ENCODE assay signal across 1 fruit fly cellular context in genomic region chr2L:6683992-6684882, dm6.
TF ChIP-seq lines count a peak whose summit lies in the region.

TSS of gene Nhe3 (minus strand) at chr2L:6684364.

TF ChIP-seq in whole organism, embryonic, 481 proteins besides CTCF, POLR2A, EP300 and RAD21 (continued from another document and continues in another):
- peak; percentile 76 for TF ChIP-seq esg (GFP tag; conservative IDR thresholded peaks at IDR 0.05; lab: Robert Waterston, UW)
- peak; percentile 48 for TF ChIP-seq BtbVII (GFP tag; optimal IDR thresholded peaks at IDR 0.05; lab: Kevin White, UChicago)
- TF ChIP-seq CG17568 (GFP tag; optimal IDR thresholded peaks at IDR 0.05; lab: Kevin White, UChicago): peak; percentile 70
- TF ChIP-seq CG15514 (GFP tag; optimal IDR thresholded peaks at IDR 0.05; lab: Kevin White, UChicago): peak; percentile 76
- TF ChIP-seq CG2116 (GFP tag; optimal IDR thresholded peaks at IDR 0.05; lab: Kevin White, UChicago): peak; percentile 76
- peak; percentile 26 for TF ChIP-seq Deaf1 (tag; optimal IDR thresholded peaks at IDR 0.05; lab: Kevin White, UChicago)
- peak; percentile 90 for TF ChIP-seq lilli (GFP tag; optimal IDR thresholded peaks at IDR 0.05; lab: Kevin White, UChicago)
- peak; percentile 94 for TF ChIP-seq crol (GFP tag; IDR thresholded peaks at IDR 0.05; lab: Robert Waterston, UW)
- TF ChIP-seq bsh (GFP tag; optimal IDR thresholded peaks at IDR 0.05; lab: Kevin White, UChicago): peak; percentile 35 to 76
- peak; percentile 51; the same call in 1 of the 2 replicates for TF ChIP-seq inv (GFP tag; IDR thresholded peaks at IDR 0.05; lab: Robert Waterston, UW; ENCODE audit: partially characterized antibody)
- no peak; the same call in 2 of the 3 replicates for TF ChIP-seq vnd (GFP tag; IDR thresholded peaks at IDR 0.05; lab: Robert Waterston, UW; ENCODE audit: partially characterized antibody)
- peak; percentile 74 for TF ChIP-seq sqz (GFP tag; optimal IDR thresholded peaks at IDR 0.05; lab: Kevin White, UChicago)
- TF ChIP-seq Poxn (GFP tag; IDR thresholded peaks at IDR 0.05; lab: Robert Waterston, UW): peak; percentile 60
- peak; percentile 77 for TF ChIP-seq Antp (GFP tag; optimal IDR thresholded peaks at IDR 0.05; lab: Kevin White, UChicago)
- 0 out of 2 replicates have a peak, but pooled peaks have one; percentile 38 for TF ChIP-seq ato (GFP tag; IDR thresholded peaks at IDR 0.05; lab: Robert Waterston, UW; ENCODE audit: partially characterized antibody)
- TF ChIP-seq hth (optimal IDR thresholded peaks at IDR 0.05; lab: Kevin White, UChicago): no peak
- no peak for TF ChIP-seq aop (GFP tag; IDR thresholded peaks at IDR 0.05; lab: Robert Waterston, UW)
- TF ChIP-seq CG12744 (GFP tag; optimal IDR thresholded peaks at IDR 0.05; lab: Kevin White, UChicago): peak; percentile 71
- peak; percentile 66 for TF ChIP-seq ssp (GFP tag; IDR thresholded peaks at IDR 0.05; lab: Robert Waterston, UW)
- TF ChIP-seq CG15073 (GFP tag; optimal IDR thresholded peaks at IDR 0.05; lab: Kevin White, UChicago): no peak
- peak; percentile 68 for TF ChIP-seq Lhr (GFP tag; optimal IDR thresholded peaks at IDR 0.05; lab: Kevin White, UChicago)
- peak; percentile 78 for TF ChIP-seq HLH3B (GFP tag; IDR thresholded peaks at IDR 0.05; lab: Robert Waterston, UW)
- TF ChIP-seq Dek (tag; optimal IDR thresholded peaks at IDR 0.05; lab: Kevin White, UChicago): peak; percentile 75
- no peak for TF ChIP-seq tap (tag; optimal IDR thresholded peaks at IDR 0.05; lab: Kevin White, UChicago)
- TF ChIP-seq Hr39 (optimal IDR thresholded peaks at IDR 0.05; lab: Kevin White, UChicago): no peak
- TF ChIP-seq Trl (optimal IDR thresholded peaks at IDR 0.05; lab: Kevin White, UChicago): no peak
- TF ChIP-seq Trl (GFP tag; optimal IDR thresholded peaks at IDR 0.05; lab: Kevin White, UChicago): peak; percentile 75
- no peak for TF ChIP-seq zen2 (GFP tag; IDR thresholded peaks at IDR 0.05; lab: Robert Waterston, UW; ENCODE audit: partially characterized antibody)
- peak; percentile 72 for TF ChIP-seq CG15011 (GFP tag; optimal IDR thresholded peaks at IDR 0.05; lab: Kevin White, UChicago)
- TF ChIP-seq bigmax (GFP tag; optimal IDR thresholded peaks at IDR 0.05; lab: Kevin White, UChicago): no peak
- no peak for TF ChIP-seq TFAM (GFP tag; optimal IDR thresholded peaks at IDR 0.05; lab: Kevin White, UChicago)
- peak; percentile 54 for TF ChIP-seq unc-4 (GFP tag; IDR thresholded peaks at IDR 0.05; lab: Robert Waterston, UW; ENCODE audit: partially characterized antibody)
- TF ChIP-seq yki (optimal IDR thresholded peaks at IDR 0.05; lab: Kevin White, UChicago): no peak
- TF ChIP-seq peb (GFP tag; IDR thresholded peaks at IDR 0.05; lab: Robert Waterston, UW): peak; percentile 32; the same call in 1 of the 2 replicates
- TF ChIP-seq hb (GFP tag; IDR thresholded peaks at IDR 0.05; lab: Robert Waterston, UW; ENCODE audit: partially characterized antibody): no peak
- TF ChIP-seq ci (GFP tag; IDR thresholded peaks at IDR 0.05; lab: Robert Waterston, UW): peak; percentile 83
- peak; percentile 66 for TF ChIP-seq CG1603 (tag; optimal IDR thresholded peaks at IDR 0.05; lab: Kevin White, UChicago)
- TF ChIP-seq lola (GFP tag; optimal IDR thresholded peaks at IDR 0.05; lab: Kevin White, UChicago): peak in 1 of 3 experiments; percentile 70
- no peak for TF ChIP-seq HmgD (GFP tag; optimal IDR thresholded peaks at IDR 0.05; lab: Kevin White, UChicago)
- peak; percentile 82 for TF ChIP-seq CG7786 (GFP tag; optimal IDR thresholded peaks at IDR 0.05; lab: Kevin White, UChicago)
- peak; percentile 62; the same call in 1 of the 2 replicates for TF ChIP-seq Atf6 (GFP tag; IDR thresholded peaks at IDR 0.05; lab: Robert Waterston, UW)
- no peak for TF ChIP-seq CG15479 (GFP tag; optimal IDR thresholded peaks at IDR 0.05; lab: Kevin White, UChicago)
- TF ChIP-seq Oli (tag; optimal IDR thresholded peaks at IDR 0.05; lab: Kevin White, UChicago): peak; percentile 77
- peak; percentile 14 for TF ChIP-seq CG9876 (GFP tag; optimal IDR thresholded peaks at IDR 0.05; lab: Kevin White, UChicago)
- peak; percentile 82 for TF ChIP-seq az2 (GFP tag; optimal IDR thresholded peaks at IDR 0.05; lab: Kevin White, UChicago)
- TF ChIP-seq al (GFP tag; IDR thresholded peaks at IDR 0.05; lab: Robert Waterston, UW): peak; percentile 82
- peak; percentile 61 for TF ChIP-seq Spps (tag; optimal IDR thresholded peaks at IDR 0.05; lab: Kevin White, UChicago)
- TF ChIP-seq klu (GFP tag; IDR thresholded peaks at IDR 0.05; lab: Robert Waterston, UW): peak; percentile 74
- peak; percentile 88 for TF ChIP-seq bab2 (GFP tag; optimal IDR thresholded peaks at IDR 0.05; lab: Kevin White, UChicago)
- TF ChIP-seq CG12071 (GFP tag; optimal IDR thresholded peaks at IDR 0.05; lab: Kevin White, UChicago): peak; percentile 9
- TF ChIP-seq cato (GFP tag; optimal IDR thresholded peaks at IDR 0.05; lab: Kevin White, UChicago; ENCODE audit: borderline replicate concordance): peak; percentile 50
- peak; percentile 77 for TF ChIP-seq CG9215 (GFP tag; IDR thresholded peaks at IDR 0.05; lab: Robert Waterston, UW)
- no peak for TF ChIP-seq kni (GFP tag; optimal IDR thresholded peaks at IDR 0.05; lab: Kevin White, UChicago)
- peak; percentile 27 for TF ChIP-seq oc (tag; optimal IDR thresholded peaks at IDR 0.05; lab: Kevin White, UChicago)
- no peak for TF ChIP-seq CG31365 (tag; optimal IDR thresholded peaks at IDR 0.05; lab: Kevin White, UChicago)
- TF ChIP-seq ewg (GFP tag; optimal IDR thresholded peaks at IDR 0.05; lab: Kevin White, UChicago): peak; percentile 73
- peak; percentile 91 for TF ChIP-seq slbo (GFP tag; IDR thresholded peaks at IDR 0.05; lab: Robert Waterston, UW)
- peak; percentile 57 for TF ChIP-seq scrt (GFP tag; optimal IDR thresholded peaks at IDR 0.05; lab: Kevin White, UChicago)
- TF ChIP-seq sim (GFP tag; IDR thresholded peaks at IDR 0.05; lab: Robert Waterston, UW): 0 out of 2 replicates have a peak, but pooled peaks have one; percentile 32
- peak; percentile 75 for TF ChIP-seq CG4820 (GFP tag; optimal IDR thresholded peaks at IDR 0.05; lab: Kevin White, UChicago)
- TF ChIP-seq toy (GFP tag; IDR thresholded peaks at IDR 0.05; lab: Robert Waterston, UW): peak; percentile 67; the same call in 1 of the 2 replicates
- TF ChIP-seq trh (GFP tag; optimal IDR thresholded peaks at IDR 0.05; lab: Kevin White, UChicago): peak; percentile 71
- no peak for TF ChIP-seq grn (GFP tag; optimal IDR thresholded peaks at IDR 0.05; lab: Kevin White, UChicago)
- TF ChIP-seq CG8388 (GFP tag; optimal IDR thresholded peaks at IDR 0.05; lab: Kevin White, UChicago): peak; percentile 71
- peak; percentile 62 for TF ChIP-seq HmgZ (tag; optimal IDR thresholded peaks at IDR 0.05; lab: Kevin White, UChicago)
- no peak; the same call in 1 of the 2 replicates for TF ChIP-seq CG43689 (GFP tag; IDR thresholded peaks at IDR 0.05; lab: Robert Waterston, UW)
- TF ChIP-seq sens (GFP tag; lab: Kevin White, UChicago): peak; percentile 97
- TF ChIP-seq H2.0 (GFP tag; IDR thresholded peaks at IDR 0.05; lab: Robert Waterston, UW): peak; percentile 62
- TF ChIP-seq pnt (GFP tag; optimal IDR thresholded peaks at IDR 0.05; lab: Kevin White, UChicago): peak; percentile 57
- peak; percentile 63 for TF ChIP-seq CG31224 (GFP tag; IDR thresholded peaks at IDR 0.05; lab: Robert Waterston, UW)
- no peak for TF ChIP-seq CG7987 (GFP tag; optimal IDR thresholded peaks at IDR 0.05; lab: Kevin White, UChicago)
- peak; percentile 57 for TF ChIP-seq CG15601 (tag; optimal IDR thresholded peaks at IDR 0.05; lab: Kevin White, UChicago)
- TF ChIP-seq BEAF-32 (GFP tag; optimal IDR thresholded peaks at IDR 0.05; lab: Kevin White, UChicago): peak; percentile 56
- TF ChIP-seq ro (GFP tag; IDR thresholded peaks at IDR 0.05; lab: Robert Waterston, UW): peak; percentile 67; the same call in 1 of the 2 replicates
- peak; percentile 54 for TF ChIP-seq wdn (GFP tag; IDR thresholded peaks at IDR 0.05; lab: Robert Waterston, UW)
- peak; percentile 66; the same call in 3 of the 4 replicates for TF ChIP-seq Dll (GFP tag; IDR thresholded peaks at IDR 0.05; lab: Robert Waterston, UW; ENCODE audit: partially characterized antibody)
- TF ChIP-seq croc (GFP tag; conservative IDR thresholded peaks at IDR 0.05; lab: Robert Waterston, UW): peak; percentile 70
- peak; percentile 20 for TF ChIP-seq CG5180 (GFP tag; optimal IDR thresholded peaks at IDR 0.05; lab: Kevin White, UChicago)
- TF ChIP-seq CG10979 (tag; optimal IDR thresholded peaks at IDR 0.05; lab: Kevin White, UChicago): peak; percentile 73
- TF ChIP-seq gcm (GFP tag; optimal IDR thresholded peaks at IDR 0.05; lab: Kevin White, UChicago): peak; percentile 63
- peak; percentile 84 for TF ChIP-seq CoRest (tag; optimal IDR thresholded peaks at IDR 0.05; lab: Kevin White, UChicago)
- peak; percentile 59; the same call in 1 of the 3 replicates for TF ChIP-seq CG16813 (GFP tag; IDR thresholded peaks at IDR 0.05; lab: Robert Waterston, UW; ENCODE audit: partially characterized antibody)
- no peak for TF ChIP-seq kah (GFP tag; optimal IDR thresholded peaks at IDR 0.05; lab: Kevin White, UChicago)
- peak; percentile 73 for TF ChIP-seq trem (tag; optimal IDR thresholded peaks at IDR 0.05; lab: Kevin White, UChicago)
- peak; percentile 74 for TF ChIP-seq stc (GFP tag; IDR thresholded peaks at IDR 0.05; lab: Robert Waterston, UW)
- TF ChIP-seq psq (GFP tag; optimal IDR thresholded peaks at IDR 0.05; lab: Kevin White, UChicago): peak; percentile 39
- peak; percentile 60 for TF ChIP-seq CG6765 (GFP tag; optimal IDR thresholded peaks at IDR 0.05; lab: Kevin White, UChicago)
- TF ChIP-seq pfk (GFP tag; optimal IDR thresholded peaks at IDR 0.05; lab: Kevin White, UChicago): peak; percentile 83
- TF ChIP-seq sna (GFP tag; IDR thresholded peaks at IDR 0.05; lab: Robert Waterston, UW; ENCODE audit: partially characterized antibody): no peak; the same call in 1 of the 2 replicates
- peak; percentile 63 for TF ChIP-seq pb (GFP tag; optimal IDR thresholded peaks at IDR 0.05; lab: Kevin White, UChicago)
- TF ChIP-seq ab (GFP tag; optimal IDR thresholded peaks at IDR 0.05; lab: Kevin White, UChicago): peak; percentile 68
- TF ChIP-seq CG9609 (GFP tag; optimal IDR thresholded peaks at IDR 0.05; lab: Kevin White, UChicago): peak; percentile 75
- TF ChIP-seq hbn (GFP tag; IDR thresholded peaks at IDR 0.05; lab: Robert Waterston, UW; ENCODE audit: partially characterized antibody): no peak; the same call in 1 of the 2 replicates
- peak; percentile 33 for TF ChIP-seq CG10431 (GFP tag; optimal IDR thresholded peaks at IDR 0.05; lab: Kevin White, UChicago)
- TF ChIP-seq Chrac-16 (GFP tag; optimal IDR thresholded peaks at IDR 0.05; lab: Kevin White, UChicago): peak; percentile 80
- peak; percentile 89 for TF ChIP-seq CG12659 (GFP tag; optimal IDR thresholded peaks at IDR 0.05; lab: Kevin White, UChicago)
- peak; percentile 88 for TF ChIP-seq Xbp1 (GFP tag; optimal IDR thresholded peaks at IDR 0.05; lab: Kevin White, UChicago)
- TF ChIP-seq Jarid2 (GFP tag; optimal IDR thresholded peaks at IDR 0.05; lab: Kevin White, UChicago): peak; percentile 84
- TF ChIP-seq CG8359 (GFP tag; optimal IDR thresholded peaks at IDR 0.05; lab: Kevin White, UChicago; ENCODE audit: borderline replicate concordance): peak; percentile 24
- peak; percentile 42 for TF ChIP-seq amos (GFP tag; IDR thresholded peaks at IDR 0.05; lab: Robert Waterston, UW; ENCODE audit: partially characterized antibody)
- TF ChIP-seq D19A (tag; optimal IDR thresholded peaks at IDR 0.05; lab: Kevin White, UChicago): no peak
- peak; percentile 26 for TF ChIP-seq CG12236 (GFP tag; optimal IDR thresholded peaks at IDR 0.05; lab: Kevin White, UChicago)
- peak; percentile 46 for TF ChIP-seq CG34224 (GFP tag; IDR thresholded peaks at IDR 0.05; lab: Robert Waterston, UW; ENCODE audit: partially characterized antibody)
- peak; percentile 70 for TF ChIP-seq CG1647 (GFP tag; optimal IDR thresholded peaks at IDR 0.05; lab: Kevin White, UChicago)
- no peak; the same call in 1 of the 2 replicates for TF ChIP-seq CG32767 (GFP tag; IDR thresholded peaks at IDR 0.05; lab: Robert Waterston, UW)
- peak; percentile 65 for TF ChIP-seq CrebB (tag; optimal IDR thresholded peaks at IDR 0.05; lab: Kevin White, UChicago)
- TF ChIP-seq jumu (GFP tag; optimal IDR thresholded peaks at IDR 0.05; lab: Kevin White, UChicago): peak; percentile 80
- no peak for TF ChIP-seq lab (GFP tag; optimal IDR thresholded peaks at IDR 0.05; lab: Kevin White, UChicago)
- no peak for TF ChIP-seq mirr (GFP tag; optimal IDR thresholded peaks at IDR 0.05; lab: Kevin White, UChicago)
- peak; percentile 38 for TF ChIP-seq CG8281 (tag; optimal IDR thresholded peaks at IDR 0.05; lab: Kevin White, UChicago)
- TF ChIP-seq CG4360 (GFP tag; IDR thresholded peaks at IDR 0.05; lab: Robert Waterston, UW): no peak
- TF ChIP-seq Atf3 (GFP tag; optimal IDR thresholded peaks at IDR 0.05; lab: Kevin White, UChicago): peak; percentile 70
- TF ChIP-seq crp (GFP tag; optimal IDR thresholded peaks at IDR 0.05; lab: Kevin White, UChicago): peak; percentile 8 to 72
- TF ChIP-seq dmrt11E (tag; optimal IDR thresholded peaks at IDR 0.05; lab: Kevin White, UChicago): peak; percentile 77
- TF ChIP-seq dan (GFP tag; IDR thresholded peaks at IDR 0.05; lab: Robert Waterston, UW): 0 out of 2 replicates have a peak, but pooled peaks have one; percentile 19
- no peak for TF ChIP-seq h (optimal IDR thresholded peaks at IDR 0.05; lab: Kevin White, UChicago)
- peak; percentile 53 for TF ChIP-seq Scr (GFP tag; IDR thresholded peaks at IDR 0.05; lab: Robert Waterston, UW; ENCODE audit: partially characterized antibody)
- peak; percentile 74 for TF ChIP-seq tup (GFP tag; optimal IDR thresholded peaks at IDR 0.05; lab: Kevin White, UChicago)
- peak; percentile 55 for TF ChIP-seq cwo (GFP tag; optimal IDR thresholded peaks at IDR 0.05; lab: Kevin White, UChicago)
- peak; percentile 36; the same call in 1 of the 2 replicates for TF ChIP-seq dati (GFP tag; IDR thresholded peaks at IDR 0.05; lab: Robert Waterston, UW)
- peak; percentile 71 for TF ChIP-seq CG11085 (GFP tag; IDR thresholded peaks at IDR 0.05; lab: Robert Waterston, UW)
- TF ChIP-seq CG9727 (GFP tag; optimal IDR thresholded peaks at IDR 0.05; lab: Kevin White, UChicago): peak; percentile 85
- TF ChIP-seq MBD-R2 (GFP tag; IDR thresholded peaks at IDR 0.05; lab: Robert Waterston, UW): peak; percentile 77
- TF ChIP-seq Sin3A (optimal IDR thresholded peaks at IDR 0.05; lab: Kevin White, UChicago): peak; percentile 67
- peak; percentile 81 for TF ChIP-seq vfl (GFP tag; optimal IDR thresholded peaks at IDR 0.05; lab: Kevin White, UChicago)
- peak; percentile 77 for TF ChIP-seq CG16863 (GFP tag; optimal IDR thresholded peaks at IDR 0.05; lab: Kevin White, UChicago)
- TF ChIP-seq Dbx (GFP tag; IDR thresholded peaks at IDR 0.05; lab: Robert Waterston, UW): peak; percentile 89
